Worm (Caenorhabditis elegans): ENCODE measurements around the gene ifta-2.

Gene ifta-2

DNA sequence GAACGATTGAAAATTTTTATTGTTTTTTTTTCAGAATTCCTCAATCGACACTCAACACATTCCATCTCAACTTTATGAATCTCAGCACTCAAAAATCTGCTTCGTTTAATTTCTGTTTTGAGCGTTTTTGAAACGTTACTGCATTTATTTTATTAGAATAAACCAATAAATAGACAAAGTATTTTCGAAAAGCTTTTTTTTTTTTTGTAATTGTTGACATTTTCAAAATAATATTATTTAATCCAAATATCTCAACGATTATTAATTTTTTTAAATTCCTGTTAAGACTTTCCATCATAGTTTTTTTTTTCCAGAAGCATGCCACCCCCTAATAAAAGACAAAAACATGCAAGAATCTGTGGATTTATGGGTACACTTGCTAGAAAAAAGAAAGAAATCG, 30.4 kb upstream of the ifta-2 start, which contains the start of gene C49C3.7:
TSS of gene C49C3.7 (plus strand) at position 301 of the 400 bp plus-strand sequence.
- TF ChIP-seq ztf-11 (tag; optimal IDR thresholded peaks at IDR 0.05): no peak
- TF ChIP-seq unc-62 (GFP tag; optimal IDR thresholded peaks at IDR 0.05): no peak
- TF ChIP-seq mls-2 (tag; optimal IDR thresholded peaks at IDR 0.05): no peak
- no peak for TF ChIP-seq elt-1 (tag; optimal IDR thresholded peaks at IDR 0.05; ENCODE audit: borderline replicate concordance, insufficient read depth)

DNA sequence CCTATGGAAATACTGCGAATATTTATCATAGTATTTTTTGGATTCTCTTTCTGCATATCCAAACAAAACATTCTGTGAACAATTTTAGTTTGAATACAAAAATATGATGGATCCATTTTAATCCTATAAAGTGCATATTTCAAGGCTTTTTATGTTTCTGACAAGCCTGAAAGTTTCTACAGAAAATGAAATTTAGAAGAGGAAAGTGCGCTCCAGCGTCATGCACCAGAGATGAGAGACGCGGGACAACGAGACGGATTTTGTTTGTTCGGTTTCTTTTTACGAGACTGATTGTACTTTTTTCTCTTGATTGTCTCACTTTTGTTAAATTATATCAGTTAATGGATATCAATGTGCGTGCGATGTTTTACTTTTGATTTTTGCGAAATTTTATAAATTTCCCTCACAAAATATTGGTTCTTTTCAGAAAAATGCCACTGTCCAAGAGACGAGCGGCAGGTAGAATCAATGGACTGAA, 29.3 kb upstream of the ifta-2 start, which contains the start of gene C49C3.6:
TSS of gene C49C3.6 (plus strand) at position 428 of the 478 bp plus-strand sequence.
- TF ChIP-seq blmp-1 (tag; optimal IDR thresholded peaks at IDR 0.05) (no peak), ces-1 (GFP tag; optimal IDR thresholded peaks at IDR 0.05) (peak; percentile 73), mls-2 (tag; optimal IDR thresholded peaks at IDR 0.05) (no peak), hlh-1 (tag; optimal IDR thresholded peaks at IDR 0.05) (no peak), unc-62 (GFP tag; optimal IDR thresholded peaks at IDR 0.05) (no peak)

DNA sequence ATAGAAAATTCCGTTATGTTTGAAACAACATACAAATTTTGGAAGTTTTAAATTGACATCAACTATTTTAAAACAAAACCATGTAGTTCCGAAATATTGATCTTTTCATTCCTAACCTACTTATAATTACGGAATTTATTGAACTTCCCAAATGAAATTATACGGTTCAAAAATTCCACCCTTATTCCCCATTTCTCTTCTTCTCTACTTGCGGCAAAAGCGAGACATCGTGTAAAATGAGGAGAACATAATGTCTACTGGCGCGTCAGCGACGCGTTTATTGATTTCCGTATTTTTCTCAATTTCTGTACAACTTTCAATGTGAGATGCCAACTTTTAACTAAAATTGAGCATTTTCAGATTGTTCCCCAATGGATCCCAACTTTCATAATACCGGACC, 27.0 kb upstream of the ifta-2 start, which contains the start of gene ceh-88:
TSS of gene ceh-88 (plus strand) at position 355 of the 400 bp plus-strand sequence.
- no peak for TF ChIP-seq unc-39 (tag; optimal IDR thresholded peaks at IDR 0.05)
- TF ChIP-seq ces-1 (GFP tag; optimal IDR thresholded peaks at IDR 0.05): peak; percentile 84
- no peak for TF ChIP-seq ceh-39 (tag; optimal IDR thresholded peaks at IDR 0.05)

DNA sequence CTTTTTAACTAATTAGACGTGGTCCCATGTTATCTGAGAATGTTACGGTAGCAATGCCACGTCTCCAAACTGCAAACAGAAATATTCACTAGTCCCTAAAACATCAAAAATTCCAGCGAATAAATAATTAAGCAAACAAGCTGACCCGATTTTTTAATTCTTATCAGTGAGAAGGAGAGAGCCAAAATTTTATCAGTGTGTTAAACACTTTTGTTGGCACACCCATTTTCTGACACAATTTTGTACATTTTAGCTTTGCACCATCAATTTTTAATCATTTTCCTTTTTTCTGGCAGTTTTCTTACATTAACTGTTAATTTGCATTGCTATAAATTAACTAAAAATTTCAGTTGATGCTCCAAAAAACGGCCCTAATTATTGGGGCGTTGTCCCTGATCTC, 18.6 kb upstream of the ifta-2 start, which contains the start of gene C49C3.4:
TSS of gene C49C3.4 (plus strand) at position 351 of the 400 bp plus-strand sequence.
- TF ChIP-seq mep-1 (tag; optimal IDR thresholded peaks at IDR 0.05) (no peak), lin-32 (GFP tag; optimal IDR thresholded peaks at IDR 0.05) (no peak), unc-120 (tag; optimal IDR thresholded peaks at IDR 0.05; ENCODE audit: poor library complexity, severe bottlenecking) (no peak), mls-2 (tag; optimal IDR thresholded peaks at IDR 0.05) (no peak), flh-1 (GFP tag; optimal IDR thresholded peaks at IDR 0.05) (no peak), lsy-2 (tag; optimal IDR thresholded peaks at IDR 0.05) (no peak), mab-5 (tag; optimal IDR thresholded peaks at IDR 0.05) (no peak), snpc-4 (tag; optimal IDR thresholded peaks at IDR 0.05) (no peak), bed-3 (GFP tag; optimal IDR thresholded peaks at IDR 0.05) (no peak), ceh-39 (tag; optimal IDR thresholded peaks at IDR 0.05) (no peak), hlh-1 (tag; optimal IDR thresholded peaks at IDR 0.05) (no peak), ham-2 (GFP tag; optimal IDR thresholded peaks at IDR 0.05) (no peak), lin-13 (tag; optimal IDR thresholded peaks at IDR 0.05) (no peak), elt-1 (tag; optimal IDR thresholded peaks at IDR 0.05; ENCODE audit: borderline replicate concordance, insufficient read depth) (no peak), sem-2 (GFP tag; optimal IDR thresholded peaks at IDR 0.05) (no peak), sptf-1 (tag; optimal IDR thresholded peaks at IDR 0.05) (no peak), drap-1 (GFP tag; optimal IDR thresholded peaks at IDR 0.05) (no peak), nhr-28 (tag; optimal IDR thresholded peaks at IDR 0.05) (no peak), unc-39 (tag; optimal IDR thresholded peaks at IDR 0.05) (no peak), tbx-8 (GFP tag; optimal IDR thresholded peaks at IDR 0.05) (no peak)

DNA sequence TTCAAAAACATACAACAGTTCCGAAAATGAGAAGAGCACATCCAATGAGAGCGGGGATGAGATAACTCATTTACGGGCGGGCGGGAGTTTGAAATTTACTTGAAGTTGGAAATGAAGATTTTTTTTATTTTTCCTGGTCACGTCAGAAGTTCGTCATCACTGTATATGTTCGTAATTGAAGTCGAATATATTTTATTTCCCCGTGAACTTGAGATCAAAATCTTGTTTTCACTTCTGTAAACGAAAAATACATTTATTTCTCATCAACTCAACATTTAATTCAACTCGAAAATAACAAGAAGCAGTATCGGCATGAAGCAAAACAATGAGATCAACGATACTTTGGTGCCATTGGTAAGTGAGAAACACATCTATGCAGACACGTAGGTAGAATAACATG, 14.6 kb upstream of the ifta-2 start, which contains the start of gene C49C3.20:
TSS of gene C49C3.20 (minus strand) at position 101 of the 400 bp plus-strand sequence.
- TF ChIP-seq nhr-76 (tag; optimal IDR thresholded peaks at IDR 0.05) (no peak), flh-1 (GFP tag; optimal IDR thresholded peaks at IDR 0.05) (no peak), lin-32 (GFP tag; optimal IDR thresholded peaks at IDR 0.05) (no peak), tbx-8 (GFP tag; optimal IDR thresholded peaks at IDR 0.05) (no peak), lsy-2 (tag; optimal IDR thresholded peaks at IDR 0.05) (no peak), sem-2 (GFP tag; optimal IDR thresholded peaks at IDR 0.05) (no peak), unc-120 (tag; optimal IDR thresholded peaks at IDR 0.05; ENCODE audit: poor library complexity, severe bottlenecking) (no peak), cnd-1 (tag; optimal IDR thresholded peaks at IDR 0.05) (no peak), sptf-1 (tag; optimal IDR thresholded peaks at IDR 0.05) (no peak), nhr-2 (tag; optimal IDR thresholded peaks at IDR 0.05) (no peak)

DNA sequence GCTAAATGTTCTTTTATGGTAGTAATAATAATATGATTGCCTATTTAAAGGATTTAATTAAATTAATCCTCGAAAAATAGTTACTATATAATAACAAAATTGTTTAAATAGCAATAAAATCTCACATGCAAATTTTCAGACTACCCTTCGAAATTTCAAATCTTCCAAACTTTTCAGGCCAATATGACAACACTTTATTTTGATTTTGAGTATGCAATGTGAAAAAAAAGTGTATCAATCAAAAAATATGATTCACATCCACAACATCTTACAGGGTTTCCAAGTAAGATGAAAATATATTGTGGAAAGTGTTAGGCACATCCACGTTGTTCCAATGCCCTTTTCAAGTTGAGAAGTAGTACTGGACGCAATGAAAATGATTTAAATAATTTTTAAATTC, 10.0 kb upstream of the ifta-2 start, which contains the start of gene snf-9:
TSS of gene snf-9 (plus strand) at position 301 of the 400 bp plus-strand sequence.
- TF ChIP-seq unc-62 (GFP tag; optimal IDR thresholded peaks at IDR 0.05): no peak
- TF ChIP-seq ces-1 (GFP tag; optimal IDR thresholded peaks at IDR 0.05): no peak
- TF ChIP-seq blmp-1 (tag; optimal IDR thresholded peaks at IDR 0.05): no peak
- TF ChIP-seq elt-1 (tag; optimal IDR thresholded peaks at IDR 0.05; ENCODE audit: borderline replicate concordance, insufficient read depth): no peak
- no peak for TF ChIP-seq unc-39 (tag; optimal IDR thresholded peaks at IDR 0.05)
